Worm (Caenorhabditis elegans): Measurements from ENCODE around the gene C04E12.5.

ce11 chrV:3318975-3319374, 39.4 kb upstream of the C04E12.5 start, which contains the start of gene F35F10.13:
- TF ChIP-seq flt-1 (GFP tag; IDR thresholded peaks at IDR 0.05) (no peak), hnd-1 (tag; optimal IDR thresholded peaks at IDR 0.05) (no peak), ets-7 (tag; optimal IDR thresholded peaks at IDR 0.05) (no peak), tra-4 (tag; optimal IDR thresholded peaks at IDR 0.05) (no peak), ama-1 (optimal IDR thresholded peaks at IDR 0.05) (no peak), B0310.2 (tag; optimal IDR thresholded peaks at IDR 0.05) (no peak), sea-1 (GFP tag; conservative IDR thresholded peaks at IDR 0.05) (no peak), tbx-37 (GFP tag; conservative IDR thresholded peaks at IDR 0.05) (no peak), pes-1 (GFP tag; IDR thresholded peaks at IDR 0.05) (no peak), aly-1 (tag; optimal IDR thresholded peaks at IDR 0.05) (no peak), hmg-4 (GFP tag; optimal IDR thresholded peaks at IDR 0.05) (no peak), ceh-36 (tag; optimal IDR thresholded peaks at IDR 0.05) (no peak), F13C5.2 (tag; optimal IDR thresholded peaks at IDR 0.05) (no peak), ceh-13 (GFP tag; optimal IDR thresholded peaks at IDR 0.05) (no peak)
